Worm (Caenorhabditis elegans) whole organism, young adult: ENCODE data around the gene cyp-13A11.

Source experiments
- B0019.2 ChIP-seq: fragments of 200-800 bp; sonication (Bioruptor generic); conservative IDR thresholded peaks from 2 replicates; pipeline ENCODE4 v1.3.6; 2022; ENCODE audit warnings: missing genetic modification reagents, missing genetic modification characterization, missing compliant biosample characterization
- B0261.1 ChIP-seq: sonication (generic microtip); optimal IDR thresholded peaks from 2 replicates; lab custom pipeline; 2016; ENCODE audit warnings: mild to moderate bottlenecking, missing genetic modification characterization, moderate library complexity, missing compliant biosample characterization
- B0336.3 ChIP-seq: fragments of 200-800 bp; sonication (Bioruptor generic); IDR thresholded peaks from 2 replicates; pipeline ENCODE4 v1.3.6; 2022; ENCODE audit warnings: missing genetic modification characterization, missing compliant biosample characterization
- C06A6.2 ChIP-seq: fragments of 200-800 bp; sonication (Bioruptor generic); conservative IDR thresholded peaks from 2 replicates; pipeline ENCODE4 v1.3.6; 2022; ENCODE audit warnings: missing genetic modification characterization, missing compliant biosample characterization
- F23B12.7 ChIP-seq: sonication (generic microtip); optimal IDR thresholded peaks from 2 replicates; lab custom pipeline; 2017; ENCODE audit warnings: missing genetic modification characterization, mild to moderate bottlenecking, missing compliant biosample characterization, antibody characterized with exemption, moderate library complexity; ENCODE audit not compliant: insufficient read depth
- F33H1.4 ChIP-seq: fragments of 200-800 bp; sonication (Bioruptor generic); IDR thresholded peaks from 2 replicates; pipeline ENCODE4 v1.3.6; 2022; ENCODE audit warnings: missing genetic modification reagents, missing genetic modification characterization, missing compliant biosample characterization
- F37B4.10 ChIP-seq: fragments of 200-800 bp; sonication (Bioruptor generic); IDR thresholded peaks from 2 replicates; pipeline ENCODE4 v1.3.6; 2022; ENCODE audit warnings: missing genetic modification characterization, missing compliant biosample characterization
- K12H6.12 ChIP-seq: fragments of 200-800 bp; sonication (Bioruptor generic); optimal IDR thresholded peaks from 2 replicates; lab custom pipeline; 2018; ENCODE audit warnings: mild to moderate bottlenecking, missing genetic modification characterization, missing compliant biosample characterization
- Y53G8AR.9 ChIP-seq: fragments of 200-800 bp; sonication (Bioruptor generic); conservative IDR thresholded peaks from 2 replicates; pipeline ENCODE4 v1.3.6; 2022; ENCODE audit warnings: missing genetic modification reagents, missing genetic modification characterization, missing compliant biosample characterization
- Y56A3A.18 ChIP-seq: fragments of 200-800 bp; sonication (Bioruptor generic); IDR thresholded peaks from 2 replicates; pipeline ENCODE4 v1.3.6; 2022; ENCODE audit warnings: missing genetic modification reagents, missing genetic modification characterization, missing compliant biosample characterization
- Y95B8A.8 ChIP-seq: fragments of 200-800 bp; sonication (Bioruptor generic); IDR thresholded peaks from 2 replicates; pipeline ENCODE4 v1.3.6; 2022; ENCODE audit warnings: missing genetic modification reagents, missing genetic modification characterization, missing compliant biosample characterization
- akir-1 ChIP-seq: fragments of 200-800 bp; sonication (Bioruptor generic); optimal IDR thresholded peaks from 2 replicates; lab custom pipeline; 2018; ENCODE audit warnings: mild to moderate bottlenecking, missing genetic modification characterization, moderate library complexity, missing compliant biosample characterization
- ama-1 ChIP-seq, 3 experiments: fragments of 150-350 bp in 1 of 3; sonication (generic microtip) in 2 of 3; optimal IDR thresholded peaks; 2 replicates each; lab custom pipeline; 2014 to 2018; ENCODE audit warnings: missing biosample characterization in 2 of 3, missing genetic modification characterization in 2 of 3, missing genetic modification reagents in 2 of 3
- aptf-2 ChIP-seq: fragments of 200-800 bp; sonication (Bioruptor generic); conservative IDR thresholded peaks from 2 replicates; pipeline ENCODE4 v1.3.6; 2022; ENCODE audit warnings: missing genetic modification reagents, missing genetic modification characterization, missing compliant biosample characterization
- atf-7 ChIP-seq: sonication (generic microtip); optimal IDR thresholded peaks from 2 replicates; lab custom pipeline; 2017; ENCODE audit warnings: mild to moderate bottlenecking, missing genetic modification characterization, missing compliant biosample characterization
- athp-1 ChIP-seq: sonication (generic microtip); optimal IDR thresholded peaks from 2 replicates; lab custom pipeline; 2017; ENCODE audit warnings: mild to moderate bottlenecking, missing genetic modification characterization, missing compliant biosample characterization
- attf-6 ChIP-seq: fragments of 200-800 bp; sonication (Bioruptor generic); IDR thresholded peaks from 2 replicates; pipeline ENCODE4 v1.3.6; 2022; ENCODE audit warnings: missing genetic modification reagents, missing genetic modification characterization, missing compliant biosample characterization
- bed-1 ChIP-seq: fragments of 200-800 bp; sonication (Bioruptor generic); IDR thresholded peaks from 2 replicates; pipeline ENCODE4 v1.3.6; 2022; ENCODE audit warnings: missing genetic modification reagents, missing genetic modification characterization, missing compliant biosample characterization
- ccch-3 ChIP-seq: fragments of 200-800 bp; sonication (Bioruptor generic); optimal IDR thresholded peaks from 2 replicates; lab custom pipeline; 2018; ENCODE audit warnings: mild to moderate bottlenecking, missing genetic modification characterization, missing compliant biosample characterization
- ceh-27 ChIP-seq: fragments of 200-800 bp; sonication (Bioruptor generic); optimal IDR thresholded peaks from 2 replicates; lab custom pipeline; 2018; ENCODE audit warnings: mild to moderate bottlenecking, missing genetic modification characterization, moderate library complexity, missing compliant biosample characterization
- chd-7 ChIP-seq: sonication (generic microtip); optimal IDR thresholded peaks from 2 replicates; lab custom pipeline; 2016; ENCODE audit warnings: mild to moderate bottlenecking, missing genetic modification characterization, moderate library complexity, missing compliant biosample characterization
- dox-1 ChIP-seq: fragments of 200-800 bp; sonication (Bioruptor generic); IDR thresholded peaks from 2 replicates; pipeline ENCODE4 v1.3.6; 2022; ENCODE audit warnings: missing genetic modification reagents, missing genetic modification characterization, missing compliant biosample characterization
- dpff-1 ChIP-seq: sonication (generic microtip); optimal IDR thresholded peaks from 2 replicates; lab custom pipeline; 2017; ENCODE audit warnings: mild to moderate bottlenecking, missing genetic modification characterization, missing compliant biosample characterization
- egl-44 ChIP-seq: fragments of 200-800 bp; sonication (Bioruptor generic); IDR thresholded peaks from 2 replicates; pipeline ENCODE4 v1.3.6; 2022; ENCODE audit warnings: missing genetic modification reagents, missing genetic modification characterization, missing compliant biosample characterization
- egrh-3 ChIP-seq: fragments of 200-800 bp; sonication (Bioruptor generic); IDR thresholded peaks from 2 replicates; pipeline ENCODE4 v1.3.6; 2022; ENCODE audit warnings: missing genetic modification reagents, missing genetic modification characterization, missing compliant biosample characterization
- gei-17 ChIP-seq: fragments of 200-800 bp; sonication (Bioruptor generic); optimal IDR thresholded peaks from 2 replicates; lab custom pipeline; 2018; ENCODE audit warnings: mild to moderate bottlenecking, missing genetic modification characterization, missing compliant biosample characterization
- hlh-26 ChIP-seq: fragments of 200-800 bp; sonication (Bioruptor generic); conservative IDR thresholded peaks from 2 replicates; pipeline ENCODE4 v1.3.6; 2022; ENCODE audit warnings: missing genetic modification reagents, missing genetic modification characterization, missing compliant biosample characterization
- hsf-1 ChIP-seq: fragments of 200-800 bp; sonication (Bioruptor generic); IDR thresholded peaks from 2 replicates; pipeline ENCODE4 v1.3.6; 2022; ENCODE audit warnings: missing genetic modification reagents, missing genetic modification characterization, missing compliant biosample characterization
- let-526 ChIP-seq: fragments of 200-800 bp; sonication (Bioruptor generic); IDR thresholded peaks from 2 replicates; pipeline ENCODE4 v1.3.6; 2022; ENCODE audit warnings: missing genetic modification reagents, missing genetic modification characterization, missing compliant biosample characterization
- lin-26 ChIP-seq: fragments of 200-800 bp; sonication (Bioruptor generic); IDR thresholded peaks from 2 replicates; pipeline ENCODE4 v1.3.6; 2022; ENCODE audit warnings: missing genetic modification reagents, missing genetic modification characterization, missing compliant biosample characterization
- lin-54 ChIP-seq: fragments of 200-800 bp; sonication (Bioruptor generic); optimal IDR thresholded peaks from 2 replicates; lab custom pipeline; 2018; ENCODE audit warnings: mild to moderate bottlenecking, missing genetic modification characterization, missing compliant biosample characterization
- lsy-27 ChIP-seq: sonication (generic microtip); optimal IDR thresholded peaks from 2 replicates; lab custom pipeline; 2017; ENCODE audit warnings: missing genetic modification characterization, mild to moderate bottlenecking, missing compliant biosample characterization, antibody characterized with exemption, missing genotype, borderline replicate concordance; ENCODE audit not compliant: insufficient read depth
- madf-10 ChIP-seq: sonication (generic microtip); optimal IDR thresholded peaks from 2 replicates; lab custom pipeline; 2016; ENCODE audit warnings: mild to moderate bottlenecking, missing genetic modification characterization, missing compliant biosample characterization
- madf-6 ChIP-seq: fragments of 200-800 bp; sonication (Bioruptor generic); IDR thresholded peaks from 2 replicates; pipeline ENCODE4 v1.3.6; 2022; ENCODE audit warnings: missing genetic modification reagents, missing genetic modification characterization, missing compliant biosample characterization
- mel-28 ChIP-seq: sonication (generic microtip); optimal IDR thresholded peaks from 2 replicates; lab custom pipeline; 2016; ENCODE audit warnings: borderline replicate concordance, mild to moderate bottlenecking, missing genetic modification characterization, missing compliant biosample characterization
- nfyb-1 ChIP-seq: fragments of 200-800 bp; sonication (Bioruptor generic); IDR thresholded peaks from 2 replicates; pipeline ENCODE4 v1.3.6; 2022; ENCODE audit warnings: missing genetic modification reagents, missing genetic modification characterization, missing compliant biosample characterization
- nhr-179 ChIP-seq: sonication (generic microtip); optimal IDR thresholded peaks from 2 replicates; lab custom pipeline; 2016; ENCODE audit warnings: mild to moderate bottlenecking, missing genetic modification characterization, missing compliant biosample characterization
- nhr-90 ChIP-seq: sonication (generic microtip); optimal IDR thresholded peaks from 2 replicates; lab custom pipeline; 2016; ENCODE audit warnings: missing genotype, mild to moderate bottlenecking, missing genetic modification characterization, missing compliant biosample characterization
- snpc-1.1 ChIP-seq: sonication (generic microtip); optimal IDR thresholded peaks from 2 replicates; lab custom pipeline; 2017; ENCODE audit warnings: missing genetic modification characterization, mild to moderate bottlenecking, missing compliant biosample characterization, antibody characterized with exemption, moderate library complexity, missing genotype, missing genetic modification reagents; ENCODE audit not compliant: insufficient read depth
- tbp1 ChIP-seq: fragments of 200-800 bp; sonication (Bioruptor generic); optimal IDR thresholded peaks from 2 replicates; lab custom pipeline; 2018; ENCODE audit warnings: mild to moderate bottlenecking, missing genetic modification characterization, missing compliant biosample characterization
- tlf-1 ChIP-seq: fragments of 200-800 bp; sonication (Bioruptor generic); optimal IDR thresholded peaks from 2 replicates; lab custom pipeline; 2018; ENCODE audit warnings: mild to moderate bottlenecking, missing genetic modification characterization, missing compliant biosample characterization
- unc-62 ChIP-seq: fragments of 150-350 bp; optimal IDR thresholded peaks from 2 replicates; lab custom pipeline; 2014; ENCODE audit warnings: missing biosample characterization, missing genetic modification reagents, missing genetic modification characterization
- zfh-2 ChIP-seq: fragments of 200-800 bp; sonication (Bioruptor generic); conservative IDR thresholded peaks from 2 replicates; pipeline ENCODE4 v1.3.6; 2022; ENCODE audit warnings: missing genetic modification reagents, missing genetic modification characterization, missing compliant biosample characterization
- zim-3 ChIP-seq: sonication (generic microtip); optimal IDR thresholded peaks from 2 replicates; lab custom pipeline; 2017; ENCODE audit warnings: mild to moderate bottlenecking, missing genetic modification characterization, moderate library complexity, missing compliant biosample characterization
- ztf-25 ChIP-seq: fragments of 200-800 bp; sonication (Bioruptor generic); IDR thresholded peaks from 2 replicates; pipeline ENCODE4 v1.3.6; 2022; ENCODE audit warnings: missing genetic modification reagents, missing genetic modification characterization, missing compliant biosample characterization
- ztf-26 ChIP-seq: sonication (generic microtip); optimal IDR thresholded peaks from 2 replicates; lab custom pipeline; 2017; ENCODE audit warnings: missing genetic modification characterization, missing compliant biosample characterization
- ztf-28 ChIP-seq: fragments of 200-800 bp; sonication (Bioruptor generic); IDR thresholded peaks from 2 replicates; pipeline ENCODE4 v1.3.6; 2022; ENCODE audit warnings: missing genetic modification reagents, missing genetic modification characterization, missing compliant biosample characterization

Gene cyp-13A11

DNA sequence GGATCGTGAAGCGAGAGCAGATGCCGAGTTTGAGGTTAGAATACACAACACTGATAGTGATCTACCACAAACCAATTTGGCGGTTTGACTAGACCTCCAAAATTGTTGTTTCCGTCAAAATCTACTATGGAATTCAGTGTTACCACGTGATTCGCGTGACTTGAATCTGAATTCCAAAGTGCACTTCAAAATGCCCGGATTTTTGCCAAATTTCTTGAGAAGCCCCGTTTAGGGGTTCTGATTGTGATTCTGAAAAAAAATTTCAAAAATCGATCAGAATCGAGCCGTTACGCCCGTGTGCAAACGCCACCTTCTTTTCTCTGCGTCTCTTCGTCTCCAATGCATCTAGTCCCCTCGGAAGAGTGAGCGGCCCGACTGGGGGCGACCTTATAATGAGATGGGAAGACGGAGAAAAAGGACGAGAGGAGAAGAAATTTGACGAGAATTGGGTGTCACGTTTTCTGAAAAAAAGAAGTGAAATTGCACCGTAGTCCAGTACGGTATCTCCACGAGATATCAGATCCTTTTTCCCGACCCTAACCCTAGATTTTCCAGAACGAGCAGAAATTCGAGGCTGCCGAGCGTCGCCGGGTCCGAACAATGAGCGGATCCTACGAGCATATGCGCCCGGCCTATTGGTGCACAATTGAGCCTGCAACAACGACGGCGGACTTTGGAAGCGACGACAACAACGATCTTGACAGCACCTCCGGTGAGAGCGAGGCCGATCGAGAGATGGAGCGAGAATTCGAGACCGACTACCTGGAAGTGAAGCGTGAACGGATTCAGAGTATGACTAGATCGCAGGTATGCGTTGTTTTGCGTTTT, 50.8 kb downstream of the cyp-13A11 start (continued):
- TF ChIP-seq Y53G8AR.9 = no peak; the same call in 1 of the 2 replicates
- no peak for TF ChIP-seq aptf-2 (GFP tag; lab: Robert Waterston, UW)
- no peak for TF ChIP-seq madf-10 (tag; lab: Kevin White, UChicago)
- TF ChIP-seq lin-26 (GFP tag; lab: Robert Waterston, UW) = 0 out of 2 replicates have a peak, but pooled peaks have one; percentile 23
- no peak for TF ChIP-seq dpff-1 (tag; lab: Kevin White, UChicago)
- TF ChIP-seq F37B4.10 (GFP tag; lab: Robert Waterston, UW) = no peak
- TF ChIP-seq dox-1 (GFP tag; lab: Robert Waterston, UW) = no peak
- TF ChIP-seq lsy-27 (tag; lab: Kevin White, UChicago) = no peak
- TF ChIP-seq tbp1 (GFP tag; lab: Kevin White, UChicago) = no peak
- TF ChIP-seq zim-3 = no peak
- TF ChIP-seq athp-1 (tag; lab: Kevin White, UChicago) = no peak
- TF ChIP-seq nhr-90 (tag; lab: Kevin White, UChicago) = no peak
- TF ChIP-seq tlf-1 (GFP tag; lab: Kevin White, UChicago) = no peak
- TF ChIP-seq ztf-28 (GFP tag; lab: Robert Waterston, UW) = no peak
- no peak for TF ChIP-seq akir-1 (GFP tag; lab: Kevin White, UChicago)
- no peak for TF ChIP-seq chd-7
- no peak for TF ChIP-seq B0019.2 (GFP tag; lab: Robert Waterston, UW)
- no peak for TF ChIP-seq K12H6.12
- no peak for TF ChIP-seq bed-1 (GFP tag; lab: Robert Waterston, UW)
- TF ChIP-seq ccch-3 (GFP tag; lab: Kevin White, UChicago) = no peak
- TF ChIP-seq ztf-26 (tag; lab: Kevin White, UChicago) = no peak
- TF ChIP-seq ztf-25 = no peak
- TF ChIP-seq madf-6 (GFP tag; lab: Robert Waterston, UW) = no peak
- TF ChIP-seq hsf-1 (GFP tag; lab: Robert Waterston, UW) = no peak
- TF ChIP-seq let-526 (GFP tag; lab: Robert Waterston, UW) = no peak
- no peak; the same call in 1 of the 2 replicates for TF ChIP-seq egrh-3 (GFP tag; lab: Robert Waterston, UW)
- no peak for TF ChIP-seq egl-44 (GFP tag; lab: Robert Waterston, UW)
- no peak for TF ChIP-seq snpc-1.1 (tag; lab: Kevin White, UChicago)
- no peak for TF ChIP-seq attf-6 (GFP tag; lab: Robert Waterston, UW)
- TF ChIP-seq B0336.3 (GFP tag; lab: Robert Waterston, UW) = 0 out of 2 replicates have a peak, but pooled peaks have one; percentile 11
- TF ChIP-seq ama-1 (optimal IDR thresholded peaks at IDR 0.05; lab: Kevin White, UChicago) = no peak
- TF ChIP-seq ama-1 (GFP tag; optimal IDR thresholded peaks at IDR 0.05; lab: Kevin White, UChicago) = no peak
- TF ChIP-seq zfh-2 (GFP tag; lab: Robert Waterston, UW) = peak; percentile 79
- TF ChIP-seq Y95B8A.8 (GFP tag; lab: Robert Waterston, UW) = 0 out of 2 replicates have a peak, but pooled peaks have one; percentile 19
- TF ChIP-seq ceh-27 (GFP tag; lab: Kevin White, UChicago) = no peak
- TF ChIP-seq F33H1.4 (GFP tag; lab: Robert Waterston, UW) = no peak
- no peak for TF ChIP-seq unc-62 (GFP tag; lab: Kevin White, UChicago)
- TF ChIP-seq lin-54 (GFP tag; lab: Kevin White, UChicago) = no peak
- TF ChIP-seq atf-7 (tag; lab: Kevin White, UChicago) = no peak
- TF ChIP-seq nfyb-1 (GFP tag; lab: Robert Waterston, UW) = no peak
- TF ChIP-seq gei-17 = no peak
- TF ChIP-seq hlh-26 = no peak
- no peak for TF ChIP-seq mel-28
- no peak for TF ChIP-seq Y56A3A.18 (GFP tag; lab: Robert Waterston, UW)
- no peak; the same call in 1 of the 2 replicates for TF ChIP-seq C06A6.2
- TF ChIP-seq F23B12.7 (tag; lab: Kevin White, UChicago) = no peak
- no peak for TF ChIP-seq nhr-179 (tag; lab: Kevin White, UChicago)
- no peak for TF ChIP-seq B0261.1
